Fruit fly (Drosophila melanogaster): ENCODE measurements around the gene Tudor-SN.

- no peak for TF ChIP-seq h (optimal IDR thresholded peaks at IDR 0.05)
- no peak for TF ChIP-seq Sin3A (optimal IDR thresholded peaks at IDR 0.05)
- TF ChIP-seq psq (optimal IDR thresholded peaks at IDR 0.05), result no peak
These were observed 47.4 kb upstream of the Tudor-SN start for dm6 chr3L:311607-312006.
